Fruit fly (Drosophila melanogaster) whole organism, embryonic: Measurements from ENCODE around the gene MED15.
A peak's percentile ranks its signal among the peaks of the same experiment; 100 is the strongest.

Experiments
- ATbp ChIP-seq: fragments of 200-800 bp; sonication (Bioruptor generic); optimal IDR thresholded peaks from 2 replicates; lab custom pipeline; 2017; ENCODE audit warnings: missing biosample characterization, mild to moderate bottlenecking, missing genetic modification characterization, missing genetic modification reagents
- CG10267 ChIP-seq: fragments of 200-800 bp; sonication (Bioruptor generic); optimal IDR thresholded peaks from 2 replicates; lab custom pipeline; 2018; ENCODE audit warnings: missing biosample characterization, mild to moderate bottlenecking, missing genetic modification characterization, moderate library complexity
- CG12659 ChIP-seq: fragments of 200-800 bp; sonication (Bioruptor generic); optimal IDR thresholded peaks from 3 replicates; lab custom pipeline; 2017; ENCODE audit warnings: mild to moderate bottlenecking, missing biosample characterization, missing genetic modification reagents, missing genetic modification characterization
- CG13894 ChIP-seq: fragments of 200-800 bp; sonication (Bioruptor generic); optimal IDR thresholded peaks from 3 replicates; lab custom pipeline; 2018; ENCODE audit warnings: missing biosample characterization, mild to moderate bottlenecking, missing genetic modification characterization, moderate library complexity
- CG14860 ChIP-seq: fragments of 200-800 bp; sonication (Bioruptor generic); IDR thresholded peaks from 3 replicates; pipeline ENCODE4 v1.3.6; 2022; ENCODE audit warnings: missing biosample characterization, missing genetic modification characterization; ENCODE audit not compliant: partially characterized antibody
- CG15479 ChIP-seq: fragments of 200-800 bp; sonication (Bioruptor generic); optimal IDR thresholded peaks from 3 replicates; lab custom pipeline; 2019; ENCODE audit warnings: missing biosample characterization, mild to moderate bottlenecking, missing genetic modification characterization, moderate library complexity
- CG15514 ChIP-seq: fragments of 200-800 bp; sonication (Bioruptor generic); optimal IDR thresholded peaks from 3 replicates; lab custom pipeline; 2017; ENCODE audit warnings: missing biosample characterization, missing genetic modification characterization, mild to moderate bottlenecking, moderate library complexity, missing genetic modification reagents
- CG18262 ChIP-seq: fragments of 200-800 bp; optimal IDR thresholded peaks from 3 replicates; lab custom pipeline; 2019; ENCODE audit warnings: missing biosample characterization, mild to moderate bottlenecking, missing genetic modification characterization, moderate library complexity
- CG18599 ChIP-seq: fragments of 200-800 bp; sonication (Bioruptor generic); optimal IDR thresholded peaks from 3 replicates; lab custom pipeline; 2017; ENCODE audit warnings: missing biosample characterization, missing genetic modification characterization, mild to moderate bottlenecking, moderate library complexity, missing genetic modification reagents
- CG32772 ChIP-seq: fragments of 200-800 bp; sonication (Bioruptor generic); IDR thresholded peaks from 2 replicates; pipeline ENCODE4 v1.3.6; 2022; ENCODE audit warnings: missing biosample characterization, missing genetic modification characterization
- CG6175 ChIP-seq: fragments of 200-800 bp; sonication (Bioruptor generic); IDR thresholded peaks from 3 replicates; pipeline ENCODE4 v1.3.6; 2022; ENCODE audit warnings: missing biosample characterization, missing genetic modification characterization
- CG7372 ChIP-seq: fragments of 200-800 bp; sonication (Bioruptor generic); IDR thresholded peaks from 2 replicates; pipeline ENCODE4 v1.3.6; 2022; ENCODE audit warnings: missing biosample characterization, missing genetic modification characterization
- CG7745 ChIP-seq: fragments of 200-800 bp; sonication (Bioruptor generic); optimal IDR thresholded peaks from 2 replicates; lab custom pipeline; 2018; ENCODE audit warnings: missing biosample characterization, mild to moderate bottlenecking, missing genetic modification characterization, moderate library complexity
- CG8765 ChIP-seq: fragments of 200-800 bp; sonication (Bioruptor generic); IDR thresholded peaks from 2 replicates; pipeline ENCODE4 v1.3.6; 2022; ENCODE audit warnings: missing biosample characterization, missing genetic modification characterization
- CHES-1-like ChIP-seq: fragments of 200-800 bp; sonication (Bioruptor generic); optimal IDR thresholded peaks from 2 replicates; lab custom pipeline; 2016; ENCODE audit warnings: missing biosample characterization, missing genetic modification characterization
- Dbx ChIP-seq: fragments of 200-800 bp; sonication (Bioruptor generic); IDR thresholded peaks from 3 replicates; pipeline ENCODE4 v1.3.6; 2022; ENCODE audit warnings: missing biosample characterization, missing genetic modification characterization
- Ets65A ChIP-seq: fragments of 200-800 bp; sonication (Bioruptor generic); peaks from one replicate; lab custom pipeline; 2016; ENCODE audit warnings: missing biosample characterization, missing genetic modification characterization
- MBD-R2 ChIP-seq: fragments of 200-800 bp; sonication (Bioruptor generic); IDR thresholded peaks from 2 replicates; pipeline ENCODE4 v1.3.6; 2022; ENCODE audit warnings: missing biosample characterization, missing genetic modification characterization
- Med ChIP-seq: fragments of 200-800 bp; sonication (Bioruptor generic); peaks from one replicate; lab custom pipeline; 2016; ENCODE audit warnings: missing biosample characterization, missing genetic modification characterization, mild to moderate bottlenecking, inconsistent platforms, moderate library complexity
- NK7.1 ChIP-seq: fragments of 200-800 bp; sonication (Bioruptor generic); optimal IDR thresholded peaks from 3 replicates; lab custom pipeline; 2016; ENCODE audit warnings: missing biosample characterization, missing genetic modification characterization
- Nf-YA ChIP-seq: fragments of 200-800 bp; sonication (Bioruptor generic); IDR thresholded peaks from 2 replicates; pipeline ENCODE4 v1.3.6; 2022; ENCODE audit warnings: missing biosample characterization, missing genetic modification characterization
- Tbp ChIP-seq: fragments of >200 bp; optimal IDR thresholded peaks from 2 replicates; lab custom pipeline; 2018; ENCODE audit warnings: missing biosample characterization, missing genetic modification characterization
- ab ChIP-seq: fragments of 200-800 bp; sonication (Bioruptor generic); optimal IDR thresholded peaks from 2 replicates; lab custom pipeline; 2016; ENCODE audit warnings: missing biosample characterization, missing genetic modification characterization
- bbx ChIP-seq: fragments of 200-800 bp; sonication (Bioruptor generic); IDR thresholded peaks from 2 replicates; pipeline ENCODE4 v1.3.6; 2022; ENCODE audit warnings: missing biosample characterization, missing genetic modification characterization; ENCODE audit not compliant: partially characterized antibody
- chif ChIP-seq, 2 experiments: fragments of 200-800 bp; sonication (Bioruptor generic); optimal IDR thresholded peaks; 3 replicates each; lab custom pipeline; 2016; ENCODE audit warnings: missing biosample characterization in 2 of 2, missing genetic modification characterization in 2 of 2
- chinmo ChIP-seq: fragments of 200-800 bp; sonication (Bioruptor generic); IDR thresholded peaks from 4 replicates; pipeline ENCODE4 v1.3.6; 2022; ENCODE audit warnings: missing biosample characterization, missing genetic modification characterization; ENCODE audit not compliant: partially characterized antibody
- crol ChIP-seq: fragments of 200-800 bp; sonication (Bioruptor generic); IDR thresholded peaks from 2 replicates; pipeline ENCODE4 v1.3.6; 2022; ENCODE audit warnings: missing biosample characterization, missing genetic modification characterization
- dpn ChIP-seq, 2 experiments: fragments of 200-800 bp; sonication (Bioruptor generic); optimal IDR thresholded peaks; 3 replicates each; lab custom pipeline; 2016; ENCODE audit warnings: missing biosample characterization in 2 of 2, missing genetic modification characterization in 2 of 2
- gem ChIP-seq: fragments of 200-800 bp; sonication (Bioruptor generic); optimal IDR thresholded peaks from 2 replicates; lab custom pipeline; 2019; ENCODE audit warnings: missing biosample characterization, mild to moderate bottlenecking, missing genetic modification characterization, moderate library complexity
- grn ChIP-seq: fragments of 200-800 bp; sonication (Bioruptor generic); optimal IDR thresholded peaks from 3 replicates; lab custom pipeline; 2017; ENCODE audit warnings: missing biosample characterization, missing genetic modification characterization
- gsb-n ChIP-seq: fragments of 200-800 bp; sonication (Bioruptor generic); optimal IDR thresholded peaks from 3 replicates; lab custom pipeline; 2018; ENCODE audit warnings: missing biosample characterization, mild to moderate bottlenecking, missing genetic modification characterization
- lab ChIP-seq: fragments of 200-800 bp; sonication (Bioruptor generic); optimal IDR thresholded peaks from 3 replicates; lab custom pipeline; 2017; ENCODE audit warnings: missing biosample characterization, missing genetic modification characterization, mild to moderate bottlenecking, moderate library complexity, missing genetic modification reagents
- lmd ChIP-seq: fragments of 200-800 bp; sonication (Bioruptor generic); IDR thresholded peaks from 2 replicates; pipeline ENCODE4 v1.3.6; 2022; ENCODE audit warnings: missing biosample characterization, missing genetic modification characterization
- p53 ChIP-seq: fragments of 200-800 bp; sonication (Bioruptor generic); optimal IDR thresholded peaks from 2 replicates; lab custom pipeline; 2016; ENCODE audit warnings: missing biosample characterization, missing genetic modification characterization
- prd ChIP-seq, 3 experiments: fragments of >200 bp in 2 of 3; fragments of 200-800 bp in 1 of 3; sonication (Bioruptor generic) in 1 of 3; optimal IDR thresholded peaks in 2 of 3; IDR thresholded peaks in 1 of 3; 2 replicates in 2 of 3; 3 replicates in 1 of 3; pipeline versions ENCODE4 v1.3.6 to Lab custom; 2017 to 2022; ENCODE audit warnings: missing biosample characterization in 1 of 3, missing genetic modification characterization in 1 of 3
- sd ChIP-seq: fragments of 200-800 bp; sonication (Bioruptor generic); optimal IDR thresholded peaks from 3 replicates; lab custom pipeline; 2018; ENCODE audit warnings: missing biosample characterization, mild to moderate bottlenecking, missing genetic modification characterization, moderate library complexity
- sens ChIP-seq: fragments of 200-800 bp; sonication (Bioruptor generic); peaks from one replicate; lab custom pipeline; 2016; ENCODE audit warnings: missing biosample characterization, missing genetic modification characterization
- slbo ChIP-seq: fragments of 200-800 bp; sonication (Bioruptor generic); IDR thresholded peaks from 2 replicates; pipeline ENCODE4 v1.3.6; 2022; ENCODE audit warnings: missing biosample characterization, missing genetic modification characterization
- stwl ChIP-seq: fragments of 200-800 bp; sonication (Bioruptor generic); optimal IDR thresholded peaks from 3 replicates; lab custom pipeline; 2018; ENCODE audit warnings: missing biosample characterization, mild to moderate bottlenecking, missing genetic modification characterization, moderate library complexity
- sug ChIP-seq: fragments of 200-800 bp; optimal IDR thresholded peaks from 2 replicates; lab custom pipeline; 2019; ENCODE audit warnings: missing biosample characterization, mild to moderate bottlenecking, missing genetic modification characterization, moderate library complexity
- tx ChIP-seq: fragments of 200-800 bp; sonication (Bioruptor generic); optimal IDR thresholded peaks from 2 replicates; lab custom pipeline; 2016; ENCODE audit warnings: missing biosample characterization, missing genetic modification characterization

Gene MED15

dm6 chr2L:497657-498473 lies 25.1 kb downstream of the MED15 start (continued):
- peak; percentile 64 for TF ChIP-seq Med (GFP tag; lab: Kevin White, UChicago)
- TF ChIP-seq sd (tag; lab: Kevin White, UChicago) = peak; percentile 48
- TF ChIP-seq CG18599 (GFP tag; lab: Kevin White, UChicago) = peak; percentile 24
- 0 out of 2 replicates have a peak, but pooled peaks have one; percentile 7 for TF ChIP-seq lmd
- TF ChIP-seq ab (GFP tag; lab: Kevin White, UChicago) = no peak
- TF ChIP-seq stwl (tag; lab: Kevin White, UChicago) = peak; percentile 68
- peak; percentile 23 for TF ChIP-seq ATbp (GFP tag; lab: Kevin White, UChicago)
- peak; percentile 37 for TF ChIP-seq slbo
- peak in 1 of 2 experiments; percentile 9 for TF ChIP-seq dpn (GFP tag; optimal IDR thresholded peaks at IDR 0.05; lab: Kevin White, UChicago)
- TF ChIP-seq prd (optimal IDR thresholded peaks at IDR 0.05; lab: Kevin White, UChicago) = no peak
- TF ChIP-seq prd (GFP tag; IDR thresholded peaks at IDR 0.05; lab: Robert Waterston, UW) = 0 out of 3 replicates have a peak, but pooled peaks have one; percentile 16
- no peak for TF ChIP-seq CG12659 (GFP tag; lab: Kevin White, UChicago)
- TF ChIP-seq p53 (GFP tag; lab: Kevin White, UChicago) = no peak
- TF ChIP-seq CHES-1-like (GFP tag; lab: Kevin White, UChicago) = no peak
- 0 out of 4 replicates have a peak, but pooled peaks have one; percentile 42 for TF ChIP-seq chinmo (GFP tag; lab: Robert Waterston, UW)
- TF ChIP-seq CG32772 (GFP tag; lab: Robert Waterston, UW) = no peak
- peak in 1 of 2 experiments; percentile 19 for TF ChIP-seq chif (GFP tag; optimal IDR thresholded peaks at IDR 0.05; lab: Kevin White, UChicago)
- TF ChIP-seq CG18262 (tag; lab: Kevin White, UChicago) = no peak
- TF ChIP-seq Dbx (GFP tag; lab: Robert Waterston, UW) = no peak
- peak; percentile 13 for TF ChIP-seq gem (tag; lab: Kevin White, UChicago)
- TF ChIP-seq NK7.1 (GFP tag; lab: Kevin White, UChicago) = no peak
- no peak for TF ChIP-seq CG10267 (tag; lab: Kevin White, UChicago)
- peak; percentile 75 for TF ChIP-seq CG7745 (tag; lab: Kevin White, UChicago)
- peak; percentile 77 for TF ChIP-seq sens
- TF ChIP-seq, all 482 proteins: peak for 41

dm6 chr2L:498474-498821 lies 25.6 kb downstream of the MED15 start:
- TF ChIP-seq CG15479 = no peak
- no peak for TF ChIP-seq CG7372 (GFP tag; lab: Robert Waterston, UW)
- TF ChIP-seq sug = peak; percentile 37
- TF ChIP-seq gsb-n (tag; lab: Kevin White, UChicago) = no peak
- TF ChIP-seq lab (GFP tag; lab: Kevin White, UChicago) = peak; percentile 76
- peak; percentile 55; the same call in 1 of the 4 replicates for TF ChIP-seq chinmo (GFP tag; lab: Robert Waterston, UW)
- 0 out of 2 replicates have a peak, but pooled peaks have one; percentile 11 for TF ChIP-seq Nf-YA (GFP tag; lab: Robert Waterston, UW)
- 0 out of 2 replicates have a peak, but pooled peaks have one; percentile 1 for TF ChIP-seq MBD-R2 (GFP tag; lab: Robert Waterston, UW)
- TF ChIP-seq grn (GFP tag; lab: Kevin White, UChicago) = peak; percentile 90
- no peak for TF ChIP-seq CG13894
- TF ChIP-seq crol (GFP tag; lab: Robert Waterston, UW) = peak; percentile 74
- TF ChIP-seq tx (GFP tag; lab: Kevin White, UChicago) = no peak
- TF ChIP-seq Tbp = no peak
- TF ChIP-seq, all 482 proteins: peak for 7

dm6 chr2L:499939-500338 lies 27.1 kb downstream of the MED15 start:
- TF ChIP-seq bbx (peak; percentile 6; the same call in 1 of the 2 replicates), CG8765 (GFP tag; lab: Robert Waterston, UW) (0 out of 2 replicates have a peak, but pooled peaks have one; percentile 23), CG6175 (GFP tag; lab: Robert Waterston, UW) (0 out of 3 replicates have a peak, but pooled peaks have one; percentile 42), CG15514 (GFP tag; lab: Kevin White, UChicago) (no peak), Med (GFP tag; lab: Kevin White, UChicago) (peak; percentile 26), Ets65A (GFP tag; lab: Kevin White, UChicago) (peak; percentile 6), CG14860 (GFP tag; lab: Robert Waterston, UW) (no peak)
- TF ChIP-seq, all 482 proteins: peak for 5
